Worm (Caenorhabditis elegans): ENCODE data around the gene Y2H9A.4.
A peak's percentile ranks its signal among the peaks of the same experiment; 100 is the strongest.

Y2H9A.4 gene

DNA sequence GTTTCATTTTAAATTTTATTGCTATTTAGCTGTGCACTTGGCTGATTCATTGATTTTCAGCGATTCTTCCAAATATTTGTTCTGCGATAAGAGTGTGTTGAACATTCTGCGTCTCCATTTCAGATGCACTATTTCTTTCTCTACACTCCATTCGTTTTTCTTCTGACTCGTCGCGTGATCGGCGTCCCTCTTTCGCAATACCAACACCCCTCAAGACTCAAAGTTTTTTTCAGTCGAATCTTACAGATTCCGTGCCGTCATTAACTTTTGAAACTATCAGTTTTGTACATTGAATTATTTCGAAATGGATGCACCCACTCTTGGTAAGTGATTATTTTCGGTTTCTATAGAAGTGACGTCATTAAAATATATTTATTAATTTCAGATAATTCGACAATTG, 17.3 kb downstream of the Y2H9A.4 start, which contains the start of gene frm-10 (continued):
- TF ChIP-seq Y79H2A.3 (GFP tag; conservative IDR thresholded peaks at IDR 0.05) (no peak), ztf-22 (GFP tag; optimal IDR thresholded peaks at IDR 0.05) (no peak), nhr-80 (tag; optimal IDR thresholded peaks at IDR 0.05) (peak; percentile 94), lin-54 (GFP tag; optimal IDR thresholded peaks at IDR 0.05) (no peak), cebp-1 (GFP tag; IDR thresholded peaks at IDR 0.05) (peak; percentile 99), cebp-1 (tag; optimal IDR thresholded peaks at IDR 0.05) (peak; percentile 100), unc-130 (GFP tag; optimal IDR thresholded peaks at IDR 0.05) (no peak), rpc-1 (optimal IDR thresholded peaks at IDR 0.05) (no peak), rpc-1 (tag; optimal IDR thresholded peaks at IDR 0.05) (no peak), nhr-179 (tag; optimal IDR thresholded peaks at IDR 0.05) (no peak), pha-4 (tag; optimal IDR thresholded peaks at IDR 0.05) (peak; percentile 34), F49E8.2 (tag; optimal IDR thresholded peaks at IDR 0.05; ENCODE audit: insufficient read depth) (no peak), dpl-1 (GFP tag; optimal IDR thresholded peaks at IDR 0.05) (no peak), F33H1.4 (GFP tag; IDR thresholded peaks at IDR 0.05) (no peak), madf-10 (tag; optimal IDR thresholded peaks at IDR 0.05) (peak; percentile 74), ceh-58 (GFP tag; IDR thresholded peaks at IDR 0.05) (no peak), repo-1 (tag; optimal IDR thresholded peaks at IDR 0.05) (no peak), zim-3 (tag; optimal IDR thresholded peaks at IDR 0.05) (no peak), ZK185.1 (tag; optimal IDR thresholded peaks at IDR 0.05; ENCODE audit: poor library complexity, severe bottlenecking) (peak; percentile 54), efl-1 (GFP tag; optimal IDR thresholded peaks at IDR 0.05) (no peak), ceh-79 (tag; optimal IDR thresholded peaks at IDR 0.05) (no peak), ets-4 (GFP tag; optimal IDR thresholded peaks at IDR 0.05) (no peak), gei-17 (GFP tag; optimal IDR thresholded peaks at IDR 0.05) (no peak), ztf-28 (GFP tag; IDR thresholded peaks at IDR 0.05) (no peak), D2030.7 (GFP tag; IDR thresholded peaks at IDR 0.05) (no peak), akir-1 (GFP tag; optimal IDR thresholded peaks at IDR 0.05) (no peak), C06A6.2 (GFP tag; conservative IDR thresholded peaks at IDR 0.05) (peak; percentile 51; the same call in 1 of the 2 replicates), zfh-2 (GFP tag; conservative IDR thresholded peaks at IDR 0.05) (no peak), F23B12.7 (tag; optimal IDR thresholded peaks at IDR 0.05; ENCODE audit: insufficient read depth) (no peak)

DNA sequence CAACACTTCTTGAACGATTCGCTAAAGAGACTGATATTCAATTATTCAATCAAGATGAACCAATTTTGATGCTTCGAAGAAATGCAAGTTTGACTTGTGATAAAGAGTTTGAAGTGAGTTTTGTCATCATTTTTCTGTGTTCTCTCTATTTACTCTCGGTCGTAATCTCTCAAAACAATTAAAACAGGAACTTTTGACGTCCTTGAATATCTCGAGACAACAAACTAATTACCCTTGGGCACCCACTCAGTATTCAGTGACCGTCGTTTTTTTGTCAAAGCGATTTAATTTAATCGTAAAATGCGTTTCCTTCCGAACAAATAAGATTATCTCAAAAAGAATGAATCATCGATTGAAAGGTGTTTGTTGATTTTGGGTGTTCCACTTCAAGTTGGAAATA, 18.4 kb downstream of the Y2H9A.4 start:
- TF ChIP-seq unc-62 (GFP tag; optimal IDR thresholded peaks at IDR 0.05): no peak
- TF ChIP-seq C06A6.2 (GFP tag; conservative IDR thresholded peaks at IDR 0.05): no peak
- TF ChIP-seq ceh-27 (GFP tag; optimal IDR thresholded peaks at IDR 0.05): peak; percentile 4

DNA sequence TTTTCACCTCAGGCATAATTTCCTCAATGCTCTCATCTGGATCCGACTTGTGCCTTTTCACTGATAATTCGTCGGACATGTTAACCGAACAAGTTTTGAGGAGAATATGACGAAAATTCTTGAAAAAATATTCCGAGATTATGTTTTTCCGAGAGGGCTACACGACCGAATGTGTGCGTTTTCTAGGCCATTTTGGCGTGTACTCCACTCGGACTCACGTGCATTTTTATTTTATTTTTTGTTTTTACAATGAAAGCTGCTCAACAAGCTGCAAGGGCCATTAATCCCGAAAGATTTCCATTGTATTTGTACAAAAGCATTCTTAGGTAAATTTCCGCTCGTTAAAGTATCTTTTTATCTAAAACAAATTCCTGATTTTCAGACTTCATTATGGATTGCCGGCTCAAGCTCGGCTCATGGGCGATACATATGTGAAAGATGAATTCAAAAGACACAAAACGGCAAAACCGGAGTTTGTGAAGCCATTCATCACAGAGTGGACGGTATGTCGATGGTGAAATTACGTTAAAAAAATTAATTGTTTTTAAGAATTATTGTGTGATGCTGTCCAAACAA, 22.6 kb downstream of the Y2H9A.4 start, which contains the start of the genes F25H9.6 and F25H9.7:
TSS of gene F25H9.6 (minus strand) at position 172 of the 576 bp plus-strand sequence.
TSS of gene F25H9.7 (plus strand) at position 187 of the 576 bp plus-strand sequence.
- no peak for TF ChIP-seq efl-1 (GFP tag; optimal IDR thresholded peaks at IDR 0.05)
- TF ChIP-seq B0336.3 (GFP tag; IDR thresholded peaks at IDR 0.05): peak; percentile 57; the same call in 1 of the 2 replicates
- TF ChIP-seq ztf-26 (tag; optimal IDR thresholded peaks at IDR 0.05): no peak
- TF ChIP-seq Y53F4B.3 (GFP tag; IDR thresholded peaks at IDR 0.05): no peak
- TF ChIP-seq F39B2.1 (GFP tag; IDR thresholded peaks at IDR 0.05): 0 out of 2 replicates have a peak, but pooled peaks have one; percentile 45
- 0 out of 2 replicates have a peak, but pooled peaks have one; percentile 45 for TF ChIP-seq Y67H2A.10 (GFP tag; conservative IDR thresholded peaks at IDR 0.05)
- TF ChIP-seq snpc-4 (GFP tag; optimal IDR thresholded peaks at IDR 0.05): no peak
- TF ChIP-seq snpc-4 (tag; optimal IDR thresholded peaks at IDR 0.05): peak in 1 of 4 experiments; percentile 54
- no peak for TF ChIP-seq dpff-1 (tag; optimal IDR thresholded peaks at IDR 0.05)
- TF ChIP-seq snpc-3.4 (tag; optimal IDR thresholded peaks at IDR 0.05): peak; percentile 51
- TF ChIP-seq gei-17 (GFP tag; optimal IDR thresholded peaks at IDR 0.05): no peak
- 0 out of 2 replicates have a peak, but pooled peaks have one; percentile 36 for TF ChIP-seq ceh-40 (GFP tag; IDR thresholded peaks at IDR 0.05)
- peak; percentile 52 for TF ChIP-seq lsl-1 (GFP tag; optimal IDR thresholded peaks at IDR 0.05)
- TF ChIP-seq madf-3 (GFP tag; IDR thresholded peaks at IDR 0.05): no peak; the same call in 1 of the 2 replicates
- peak; percentile 58 for TF ChIP-seq tbp1 (GFP tag; optimal IDR thresholded peaks at IDR 0.05)
- peak; percentile 24; the same call in 1 of the 2 replicates for TF ChIP-seq C17E4.6 (GFP tag; IDR thresholded peaks at IDR 0.05)
- peak; percentile 91; the same call in 1 of the 2 replicates for TF ChIP-seq bed-2 (GFP tag; IDR thresholded peaks at IDR 0.05)
- no peak for TF ChIP-seq pha-4 (tag; optimal IDR thresholded peaks at IDR 0.05)
- TF ChIP-seq T26A5.8 (tag; optimal IDR thresholded peaks at IDR 0.05): no peak
- no peak for TF ChIP-seq Y79H2A.3 (GFP tag; conservative IDR thresholded peaks at IDR 0.05)
- peak; percentile 95 for TF ChIP-seq ceh-27 (GFP tag; optimal IDR thresholded peaks at IDR 0.05)
